Fruit fly (Drosophila melanogaster) whole organism: Measurements from ENCODE around the gene CG33483.

Experiments used
- Dll ChIP-seq: fragments of >200 bp; optimal IDR thresholded peaks from 2 replicates; lab custom pipeline; 2017
- psq ChIP-seq: fragments of >200 bp; optimal IDR thresholded peaks from 2 replicates; lab custom pipeline; 2017

dm6 chr3R:30902061-30902460 is at the start of gene CG33483:
- TF ChIP-seq psq (no peak), Dll (lab: Kevin White, UChicago) (no peak)
